Fruit fly (Drosophila melanogaster) whole organism, embryonic: ENCODE data around the gene Or33b.

ENCODE experiments used
- Antp ChIP-seq: fragments of 200-800 bp; sonication (Bioruptor generic); optimal IDR thresholded peaks from 3 replicates; lab custom pipeline; 2016; ENCODE audit warnings: missing biosample characterization, missing genetic modification characterization
- Atf3 ChIP-seq: fragments of 200-800 bp; sonication (Bioruptor generic); optimal IDR thresholded peaks from 3 replicates; lab custom pipeline; 2016; ENCODE audit warnings: missing biosample characterization, missing genetic modification characterization
- B-H2 ChIP-seq: fragments of 200-800 bp; sonication (Bioruptor generic); optimal IDR thresholded peaks from 2 replicates; lab custom pipeline; 2018; ENCODE audit warnings: missing biosample characterization, mild to moderate bottlenecking, missing genetic modification characterization
- CG10147 ChIP-seq: fragments of 200-800 bp; sonication (Bioruptor generic); optimal IDR thresholded peaks from 2 replicates; lab custom pipeline; 2019; ENCODE audit warnings: missing biosample characterization, mild to moderate bottlenecking, missing genetic modification characterization, moderate library complexity
- CG10267 ChIP-seq: fragments of 200-800 bp; sonication (Bioruptor generic); optimal IDR thresholded peaks from 2 replicates; lab custom pipeline; 2018; ENCODE audit warnings: missing biosample characterization, mild to moderate bottlenecking, missing genetic modification characterization, moderate library complexity
- CG10274 ChIP-seq: fragments of 200-800 bp; sonication (Bioruptor generic); optimal IDR thresholded peaks from 3 replicates; lab custom pipeline; 2017; ENCODE audit warnings: missing biosample characterization, mild to moderate bottlenecking, missing genetic modification characterization
- CG10959 ChIP-seq: fragments of 200-800 bp; sonication (Bioruptor generic); IDR thresholded peaks from 2 replicates; pipeline ENCODE4 v1.3.6; 2022; ENCODE audit warnings: missing biosample characterization, missing genetic modification characterization
- CG11398 ChIP-seq: fragments of 200-800 bp; sonication (Bioruptor generic); optimal IDR thresholded peaks from 2 replicates; lab custom pipeline; 2016; ENCODE audit warnings: missing biosample characterization, missing genetic modification characterization
- CG11723 ChIP-seq: fragments of 200-800 bp; sonication (Bioruptor generic); optimal IDR thresholded peaks from 2 replicates; lab custom pipeline; 2017; ENCODE audit warnings: missing biosample characterization, mild to moderate bottlenecking, missing genetic modification characterization
- CG12155 ChIP-seq: fragments of 200-800 bp; sonication (Bioruptor generic); optimal IDR thresholded peaks from 3 replicates; lab custom pipeline; 2016; ENCODE audit warnings: missing biosample characterization, missing genetic modification characterization
- CG12769 ChIP-seq: fragments of 200-800 bp; sonication (Bioruptor generic); optimal IDR thresholded peaks from 2 replicates; lab custom pipeline; 2019; ENCODE audit warnings: missing biosample characterization, mild to moderate bottlenecking, missing genetic modification characterization, moderate library complexity
- CG13296 ChIP-seq: fragments of 200-800 bp; sonication (Bioruptor generic); optimal IDR thresholded peaks from 3 replicates; lab custom pipeline; 2018; ENCODE audit warnings: missing biosample characterization, mild to moderate bottlenecking, missing genetic modification characterization
- CG15073 ChIP-seq: fragments of 200-800 bp; sonication (Bioruptor generic); optimal IDR thresholded peaks from 2 replicates; lab custom pipeline; 2016; ENCODE audit warnings: missing biosample characterization, missing genetic modification characterization
- CG17186 ChIP-seq: fragments of 200-800 bp; sonication (Bioruptor generic); optimal IDR thresholded peaks from 3 replicates; lab custom pipeline; 2017; ENCODE audit warnings: missing biosample characterization, missing genetic modification reagents, missing genetic modification characterization
- CG2116 ChIP-seq: fragments of 200-800 bp; sonication (Bioruptor generic); optimal IDR thresholded peaks from 3 replicates; lab custom pipeline; 2018; ENCODE audit warnings: missing biosample characterization, mild to moderate bottlenecking, missing genetic modification characterization
- CG3726 ChIP-seq: fragments of 200-800 bp; sonication (Bioruptor generic); IDR thresholded peaks from 3 replicates; pipeline ENCODE4, ENCODE4 v1.3.6; 2022; ENCODE audit warnings: missing biosample characterization, missing genetic modification characterization
- CG7556 ChIP-seq: fragments of 200-800 bp; sonication (Bioruptor generic); optimal IDR thresholded peaks from 2 replicates; lab custom pipeline; 2017; ENCODE audit warnings: missing biosample characterization, mild to moderate bottlenecking, missing genetic modification characterization
- CG7928 ChIP-seq: fragments of 200-800 bp; sonication (Bioruptor generic); optimal IDR thresholded peaks from 2 replicates; lab custom pipeline; 2017; ENCODE audit warnings: missing biosample characterization, mild to moderate bottlenecking, missing genetic modification characterization
- CG8388 ChIP-seq: fragments of 200-800 bp; sonication (Bioruptor generic); optimal IDR thresholded peaks from 2 replicates; lab custom pipeline; 2019; ENCODE audit warnings: missing biosample characterization, mild to moderate bottlenecking, missing genetic modification characterization, moderate library complexity
- CG9932 ChIP-seq: fragments of 200-800 bp; sonication (Bioruptor generic); IDR thresholded peaks from 2 replicates; pipeline ENCODE4 v1.3.6; 2022; ENCODE audit warnings: missing biosample characterization, missing genetic modification characterization
- D ChIP-seq, 2 experiments: fragments of 200-800 bp in 1 of 2; fragments of >200 bp in 1 of 2; sonication (Bioruptor generic) in 1 of 2; optimal IDR thresholded peaks; 2 replicates in 1 of 2; 3 replicates in 1 of 2; lab custom pipeline; 2017; ENCODE audit warnings: mild to moderate bottlenecking in 1 of 2, missing biosample characterization in 1 of 2, missing genetic modification characterization in 1 of 2, missing genetic modification reagents in 1 of 2
- Eip74EF ChIP-seq, 2 experiments: fragments of 200-800 bp in 1 of 2; fragments of >200 bp in 1 of 2; sonication (Bioruptor generic) in 1 of 2; optimal IDR thresholded peaks; 2 replicates each; lab custom pipeline; 2017 to 2019; ENCODE audit warnings: missing biosample characterization in 2 of 2, missing genetic modification characterization in 2 of 2, mild to moderate bottlenecking in 1 of 2, moderate library complexity in 1 of 2
- HHEX ChIP-seq: fragments of 200-800 bp; sonication (Bioruptor generic); optimal IDR thresholded peaks from 3 replicates; lab custom pipeline; 2017; ENCODE audit warnings: missing biosample characterization, mild to moderate bottlenecking, missing genetic modification characterization, missing genetic modification reagents
- Hand ChIP-seq: fragments of 200-800 bp; sonication (Bioruptor generic); optimal IDR thresholded peaks from 2 replicates; lab custom pipeline; 2017; ENCODE audit warnings: mild to moderate bottlenecking, missing biosample characterization, missing genetic modification reagents, missing genetic modification characterization
- Hr39 ChIP-seq: fragments of >200 bp; optimal IDR thresholded peaks from 2 replicates; lab custom pipeline; 2017
- Lpt ChIP-seq: fragments of >200 bp; optimal IDR thresholded peaks from 2 replicates; lab custom pipeline; 2018; ENCODE audit warnings: missing biosample characterization, missing genetic modification characterization
- MTF-1 ChIP-seq: fragments of 200-800 bp; sonication (Bioruptor generic); optimal IDR thresholded peaks from 2 replicates; lab custom pipeline; 2018; ENCODE audit warnings: missing biosample characterization, mild to moderate bottlenecking, missing genetic modification characterization, borderline replicate concordance
- Ravus ChIP-seq: fragments of 200-800 bp; sonication (Bioruptor generic); IDR thresholded peaks from 2 replicates; pipeline ENCODE4 v1.3.6; 2022; ENCODE audit warnings: missing biosample characterization, missing genetic modification characterization
- Rfx ChIP-seq: fragments of 200-800 bp; sonication (Bioruptor generic); IDR thresholded peaks from 2 replicates; pipeline ENCODE4 v1.3.6; 2022; ENCODE audit warnings: missing biosample characterization, missing genetic modification characterization
- Scr ChIP-seq: fragments of 200-800 bp; sonication (Bioruptor generic); IDR thresholded peaks from 2 replicates; pipeline ENCODE4 v1.3.6; 2022; ENCODE audit warnings: missing biosample characterization, missing genetic modification characterization; ENCODE audit not compliant: partially characterized antibody
- Tbp ChIP-seq: fragments of >200 bp; optimal IDR thresholded peaks from 2 replicates; lab custom pipeline; 2018; ENCODE audit warnings: missing biosample characterization, missing genetic modification characterization
- ato ChIP-seq: fragments of 200-800 bp; sonication (Bioruptor generic); IDR thresholded peaks from 2 replicates; pipeline ENCODE4 v1.3.6; 2022; ENCODE audit warnings: missing biosample characterization, missing genetic modification characterization; ENCODE audit not compliant: partially characterized antibody
- cato ChIP-seq: fragments of 200-800 bp; sonication (Bioruptor generic); optimal IDR thresholded peaks from 2 replicates; lab custom pipeline; 2016; ENCODE audit warnings: missing biosample characterization, missing genetic modification characterization, borderline replicate concordance
- ems ChIP-seq: fragments of 200-800 bp; sonication (Bioruptor generic); optimal IDR thresholded peaks from 3 replicates; lab custom pipeline; 2016; ENCODE audit warnings: missing biosample characterization, missing genetic modification characterization
- eve ChIP-seq, 2 experiments: fragments of >200 bp; optimal IDR thresholded peaks; 2 replicates each; lab custom pipeline; 2017; ENCODE audit warnings: missing biosample characterization in 2 of 2, missing genetic modification characterization in 2 of 2
- fru ChIP-seq: fragments of >200 bp; optimal IDR thresholded peaks from 2 replicates; lab custom pipeline; 2017
- grau ChIP-seq: fragments of 200-800 bp; optimal IDR thresholded peaks from 3 replicates; lab custom pipeline; 2019; ENCODE audit warnings: missing biosample characterization, mild to moderate bottlenecking, missing genetic modification characterization, moderate library complexity
- hbn ChIP-seq: fragments of 200-800 bp; sonication (Bioruptor generic); IDR thresholded peaks from 2 replicates; pipeline ENCODE4 v1.3.6; 2022; ENCODE audit warnings: missing biosample characterization, missing genetic modification characterization; ENCODE audit not compliant: partially characterized antibody
- knrl ChIP-seq: fragments of 200-800 bp; sonication (Bioruptor generic); IDR thresholded peaks from 3 replicates; pipeline ENCODE4 v1.3.6; 2022; ENCODE audit warnings: missing biosample characterization, missing genetic modification characterization; ENCODE audit not compliant: partially characterized antibody
- lola ChIP-seq, 3 experiments: fragments of >200 bp in 2 of 3; fragments of 200-800 bp in 1 of 3; sonication (Bioruptor generic) in 1 of 3; optimal IDR thresholded peaks; 2 replicates each; lab custom pipeline; 2017 to 2019; ENCODE audit warnings: missing biosample characterization in 3 of 3, missing genetic modification characterization in 3 of 3, mild to moderate bottlenecking in 1 of 3, moderate library complexity in 1 of 3
- lov ChIP-seq, 2 experiments: fragments of 200-800 bp in 1 of 2; fragments of >200 bp in 1 of 2; sonication (Bioruptor generic) in 1 of 2; IDR thresholded peaks in 1 of 2; optimal IDR thresholded peaks in 1 of 2; 2 replicates in 1 of 2; 3 replicates in 1 of 2; pipeline versions ENCODE4 v1.3.6 to Lab custom; 2017 to 2022; ENCODE audit warnings: missing biosample characterization in 1 of 2, missing genetic modification characterization in 1 of 2
- odd ChIP-seq: fragments of 200-800 bp; sonication (Bioruptor generic); optimal IDR thresholded peaks from 2 replicates; lab custom pipeline; 2017; ENCODE audit warnings: missing biosample characterization, mild to moderate bottlenecking, missing genetic modification characterization
- prd ChIP-seq, 3 experiments: fragments of >200 bp in 2 of 3; fragments of 200-800 bp in 1 of 3; sonication (Bioruptor generic) in 1 of 3; optimal IDR thresholded peaks in 2 of 3; IDR thresholded peaks in 1 of 3; 2 replicates in 2 of 3; 3 replicates in 1 of 3; pipeline versions ENCODE4 v1.3.6 to Lab custom; 2017 to 2022; ENCODE audit warnings: missing biosample characterization in 1 of 3, missing genetic modification characterization in 1 of 3
- run ChIP-seq: fragments of 200-800 bp; sonication (Bioruptor generic); optimal IDR thresholded peaks from 3 replicates; lab custom pipeline; 2018; ENCODE audit warnings: missing biosample characterization, mild to moderate bottlenecking, missing genetic modification characterization
- salm ChIP-seq: fragments of 200-800 bp; sonication (Bioruptor generic); optimal IDR thresholded peaks from 2 replicates; lab custom pipeline; 2018; ENCODE audit warnings: missing biosample characterization, mild to moderate bottlenecking, missing genetic modification characterization
- shn ChIP-seq: fragments of 200-800 bp; sonication (Bioruptor generic); optimal IDR thresholded peaks from 3 replicates; lab custom pipeline; 2016; ENCODE audit warnings: missing biosample characterization, missing genetic modification characterization
- stwl ChIP-seq: fragments of 200-800 bp; sonication (Bioruptor generic); optimal IDR thresholded peaks from 3 replicates; lab custom pipeline; 2018; ENCODE audit warnings: missing biosample characterization, mild to moderate bottlenecking, missing genetic modification characterization, moderate library complexity
- tin ChIP-seq: fragments of 200-800 bp; sonication (Bioruptor generic); optimal IDR thresholded peaks from 3 replicates; lab custom pipeline; 2016; ENCODE audit warnings: missing biosample characterization, missing genetic modification characterization
- wek ChIP-seq: fragments of 200-800 bp; sonication (Bioruptor generic); optimal IDR thresholded peaks from 3 replicates; lab custom pipeline; 2018; ENCODE audit warnings: missing biosample characterization, mild to moderate bottlenecking, missing genetic modification characterization, moderate library complexity

The Or33b gene

DNA sequence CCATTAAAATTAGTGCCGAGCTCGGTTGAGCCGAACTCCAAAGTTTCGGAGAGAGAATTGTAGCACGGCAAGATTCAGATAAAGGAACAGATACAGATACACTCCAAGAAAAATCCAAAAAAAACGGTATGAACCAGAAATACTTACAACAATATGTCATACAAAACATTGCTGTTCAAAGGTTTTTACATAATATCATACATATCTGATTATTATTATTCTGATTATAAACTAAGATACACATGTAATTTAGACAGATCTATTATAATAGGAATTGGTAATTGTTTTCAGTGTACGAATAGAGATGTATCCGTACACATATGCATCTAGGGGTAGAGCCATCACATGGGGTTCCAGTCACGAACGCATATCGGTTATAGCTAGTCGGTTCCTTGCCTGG is 44.1 kb downstream of the Or33b start (continued):
- TF ChIP-seq salm (tag; lab: Kevin White, UChicago) (no peak), Hr39 (lab: Kevin White, UChicago) (no peak), CG12769 (tag; lab: Kevin White, UChicago) (no peak), cato (GFP tag; lab: Kevin White, UChicago) (no peak), MTF-1 (GFP tag; lab: Kevin White, UChicago) (no peak), Hand (no peak), knrl (no peak), fru (lab: Kevin White, UChicago) (no peak), CG8388 (GFP tag; lab: Kevin White, UChicago) (peak; percentile 27), lov (optimal IDR thresholded peaks at IDR 0.05; lab: Kevin White, UChicago) (no peak), lov (GFP tag; IDR thresholded peaks at IDR 0.05; lab: Robert Waterston, UW) (no peak), CG12155 (GFP tag; lab: Kevin White, UChicago) (no peak), CG10147 (no peak), grau (tag; lab: Kevin White, UChicago) (peak; percentile 27), D (optimal IDR thresholded peaks at IDR 0.05; lab: Kevin White, UChicago) (no peak), D (GFP tag; optimal IDR thresholded peaks at IDR 0.05; lab: Kevin White, UChicago) (no peak), lola (GFP tag; optimal IDR thresholded peaks at IDR 0.05; lab: Kevin White, UChicago) (peak in 1 of 3 experiments; percentile 58), CG9932 (GFP tag; lab: Robert Waterston, UW) (no peak), hbn (GFP tag; lab: Robert Waterston, UW) (no peak), shn (GFP tag; lab: Kevin White, UChicago) (no peak), Eip74EF (GFP tag; optimal IDR thresholded peaks at IDR 0.05; lab: Kevin White, UChicago) (no peak), tin (GFP tag; lab: Kevin White, UChicago) (no peak), Lpt (GFP tag; lab: Kevin White, UChicago) (no peak), CG7928 (GFP tag; lab: Kevin White, UChicago) (no peak), CG10267 (tag; lab: Kevin White, UChicago) (no peak), stwl (tag; lab: Kevin White, UChicago) (no peak), Ravus (no peak), run (tag; lab: Kevin White, UChicago) (no peak), CG15073 (no peak), CG10274 (no peak), CG11398 (no peak), CG13296 (no peak), CG2116 (GFP tag; lab: Kevin White, UChicago) (no peak), prd (optimal IDR thresholded peaks at IDR 0.05; lab: Kevin White, UChicago) (no peak), prd (GFP tag; IDR thresholded peaks at IDR 0.05; lab: Robert Waterston, UW) (no peak), wek (GFP tag; lab: Kevin White, UChicago) (no peak), HHEX (GFP tag; lab: Kevin White, UChicago) (no peak), CG10959 (no peak), B-H2 (GFP tag; lab: Kevin White, UChicago) (no peak), CG3726 (GFP tag; lab: Robert Waterston, UW) (no peak), Rfx (GFP tag; lab: Robert Waterston, UW) (no peak), CG11723 (GFP tag; lab: Kevin White, UChicago) (no peak), Antp (GFP tag; lab: Kevin White, UChicago) (no peak), ato (GFP tag; lab: Robert Waterston, UW) (no peak), Scr (GFP tag; lab: Robert Waterston, UW) (no peak), CG7556 (GFP tag; lab: Kevin White, UChicago) (peak; percentile 4), Atf3 (no peak), CG17186 (GFP tag; lab: Kevin White, UChicago) (no peak), ems (GFP tag; lab: Kevin White, UChicago) (no peak), odd (GFP tag; lab: Kevin White, UChicago) (no peak), eve (GFP tag; optimal IDR thresholded peaks at IDR 0.05; lab: Kevin White, UChicago) (no peak), Tbp (GFP tag; lab: Kevin White, UChicago) (no peak)
